Worm (Caenorhabditis elegans): Measurements from ENCODE around the gene flh-1.

Gene flh-1

DNA sequence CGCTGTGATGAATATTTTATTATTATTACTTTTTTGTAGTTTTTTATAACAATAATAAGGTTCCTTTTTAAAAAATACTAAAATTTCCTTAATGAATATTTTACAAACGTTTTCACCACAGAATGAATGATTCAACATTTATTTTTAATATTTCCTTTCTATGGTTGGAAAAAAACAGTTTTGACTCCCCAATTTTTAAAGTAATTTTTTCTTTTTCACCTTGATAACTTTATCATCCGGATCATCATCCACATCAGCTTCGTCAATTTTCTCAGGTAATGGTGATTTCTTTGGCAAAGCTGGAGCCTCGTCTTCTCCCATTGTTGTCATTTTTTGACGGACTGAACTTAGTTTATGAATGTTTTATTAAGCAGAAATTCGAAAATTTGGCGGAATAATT lies 20.4 kb downstream of the flh-1 start, which contains the start of gene rab-28:
Gene rab-28, minus strand, starts transcription at position 343 of the 400 bp plus-strand sequence.
- TF ChIP-seq efl-1 (GFP tag; optimal IDR thresholded peaks at IDR 0.05): no peak
- no peak for TF ChIP-seq lin-54 (GFP tag; optimal IDR thresholded peaks at IDR 0.05)
- no peak for TF ChIP-seq sdz-38 (tag; optimal IDR thresholded peaks at IDR 0.05)
- no peak for TF ChIP-seq Y53G8AR.9 (GFP tag; conservative IDR thresholded peaks at IDR 0.05)

DNA sequence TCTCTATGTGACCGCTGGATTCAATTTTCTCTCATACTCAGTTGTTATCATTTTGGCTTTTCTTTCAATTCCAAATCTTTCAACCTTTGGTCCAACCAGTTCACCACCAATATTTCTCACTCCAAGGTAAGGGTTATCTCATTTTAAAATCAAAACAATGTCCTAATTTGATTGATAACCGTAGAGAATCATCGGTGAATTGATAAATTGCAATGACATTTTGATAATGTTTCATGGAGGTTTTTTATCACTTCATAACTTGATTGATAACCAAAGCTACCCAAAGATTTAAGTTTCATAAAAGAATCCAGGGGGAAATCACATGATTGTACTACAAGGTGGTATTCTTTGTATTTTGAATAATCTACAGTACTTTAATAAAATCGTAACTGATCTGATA lies 24.9 kb downstream of the flh-1 start:
- no peak for TF ChIP-seq tlf-1 (GFP tag; optimal IDR thresholded peaks at IDR 0.05)

DNA sequence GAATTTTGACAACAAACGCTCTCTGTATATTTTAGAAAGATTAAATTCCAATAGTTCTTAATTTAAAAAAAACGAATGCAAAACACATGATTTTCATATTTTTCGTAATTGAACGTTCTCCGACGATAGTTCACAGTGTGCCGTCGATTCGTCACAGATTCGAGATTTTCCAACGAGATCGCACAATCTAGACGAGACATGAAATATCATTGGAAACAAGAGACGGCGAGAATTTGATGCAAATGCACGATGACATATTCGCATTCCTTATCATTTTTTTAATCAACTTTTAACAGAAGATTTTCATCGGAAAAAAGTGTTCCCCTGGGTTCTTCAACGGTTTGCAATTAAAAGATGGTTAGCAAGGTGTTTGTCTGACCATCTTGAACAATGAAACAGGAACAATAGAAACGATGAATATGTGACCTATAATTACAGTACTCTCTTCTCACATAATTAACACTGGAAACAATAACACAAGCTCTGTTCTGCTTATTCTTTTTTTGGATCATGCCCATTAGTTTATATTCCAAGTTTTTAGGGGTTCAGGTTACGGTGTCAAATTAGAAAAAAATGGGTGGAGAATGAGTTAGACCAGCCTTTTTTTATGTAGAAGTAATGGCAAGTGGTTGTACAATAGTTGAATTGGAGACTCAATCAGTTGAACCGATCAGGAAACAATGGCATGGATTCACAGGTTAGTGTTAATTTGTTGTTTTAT lies 31.5 kb downstream of the flh-1 start, which contains the start of gene Y11D7A.3:
Gene Y11D7A.3, plus strand, starts transcription at position 671 of the 721 bp plus-strand sequence.
- no peak for TF ChIP-seq hlh-12 (tag; optimal IDR thresholded peaks at IDR 0.05)
- TF ChIP-seq egl-18 (GFP tag; IDR thresholded peaks at IDR 0.05): no peak
- TF ChIP-seq ZK185.1 (tag; optimal IDR thresholded peaks at IDR 0.05; ENCODE audit: poor library complexity, severe bottlenecking): no peak

DNA sequence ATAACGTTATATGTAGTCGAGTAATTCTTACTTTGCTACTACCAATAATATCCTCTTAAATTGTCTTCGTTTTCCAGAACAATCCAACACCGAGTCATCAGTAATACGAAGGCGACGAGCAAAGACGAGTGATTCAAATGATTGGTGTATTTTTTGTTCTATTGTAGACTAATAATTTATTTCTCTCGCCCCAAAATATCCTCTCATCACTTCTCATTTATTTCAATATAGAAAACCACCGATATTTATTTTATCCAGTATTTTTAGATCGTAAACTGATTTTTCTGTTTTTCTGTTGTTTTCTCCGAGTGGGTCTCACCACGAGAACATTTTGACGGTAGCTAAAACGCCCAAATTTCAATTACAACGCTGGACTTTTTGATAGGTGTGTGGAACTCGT lies 36.4 kb downstream of the flh-1 start:
- TF ChIP-seq nhr-179 (tag; optimal IDR thresholded peaks at IDR 0.05): no peak
- TF ChIP-seq lag-1 (GFP tag; IDR thresholded peaks at IDR 0.05): no peak
- TF ChIP-seq F55B11.4 (tag; optimal IDR thresholded peaks at IDR 0.05; ENCODE audit: borderline replicate concordance, insufficient read depth): no peak
- TF ChIP-seq K11D2.4 (GFP tag; IDR thresholded peaks at IDR 0.05): no peak
- TF ChIP-seq madf-10 (tag; optimal IDR thresholded peaks at IDR 0.05): no peak
- TF ChIP-seq madf-3 (GFP tag; IDR thresholded peaks at IDR 0.05): no peak
- no peak for TF ChIP-seq hmg-1.2 (GFP tag; IDR thresholded peaks at IDR 0.05)
- TF ChIP-seq aptf-3 (GFP tag; IDR thresholded peaks at IDR 0.05): no peak
- no peak for TF ChIP-seq tlf-1 (GFP tag; optimal IDR thresholded peaks at IDR 0.05)
- no peak for TF ChIP-seq akir-1 (GFP tag; optimal IDR thresholded peaks at IDR 0.05)
- TF ChIP-seq die-1 (tag; optimal IDR thresholded peaks at IDR 0.05): no peak
- TF ChIP-seq let-607 (tag; optimal IDR thresholded peaks at IDR 0.05): no peak
- no peak for TF ChIP-seq unc-62 (GFP tag; optimal IDR thresholded peaks at IDR 0.05)
- no peak for TF ChIP-seq ztf-6 (GFP tag; IDR thresholded peaks at IDR 0.05)
- no peak for TF ChIP-seq hrde-1 (tag; optimal IDR thresholded peaks at IDR 0.05; ENCODE audit: borderline replicate concordance)
- TF ChIP-seq ekl-4 (GFP tag; IDR thresholded peaks at IDR 0.05): no peak
- no peak for TF ChIP-seq F57C9.4 (tag; optimal IDR thresholded peaks at IDR 0.05)
- TF ChIP-seq nfya-2 (GFP tag; IDR thresholded peaks at IDR 0.05): no peak
- no peak for TF ChIP-seq ceh-27 (GFP tag; optimal IDR thresholded peaks at IDR 0.05)
- no peak for TF ChIP-seq T07F8.4 (tag; optimal IDR thresholded peaks at IDR 0.05)

DNA sequence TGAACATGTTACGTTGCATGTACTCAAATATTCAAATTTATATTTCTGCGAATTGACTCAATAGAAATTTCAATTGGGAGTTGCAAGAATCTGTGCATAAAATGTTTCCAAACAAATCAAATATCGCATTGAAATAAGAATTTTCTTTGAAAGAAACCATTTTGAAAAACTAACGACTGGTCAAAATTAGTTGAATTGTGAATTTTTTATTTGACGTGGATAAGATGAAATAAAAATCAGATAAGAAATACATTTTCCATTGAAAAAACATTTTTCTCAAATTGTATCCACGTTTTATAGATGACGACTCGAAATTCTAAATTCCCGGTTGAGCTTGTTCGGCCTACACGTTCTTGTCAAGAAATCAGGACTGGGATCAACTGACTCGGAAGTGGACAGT lies 39.2 kb downstream of the flh-1 start, which contains the start of gene C46C2.3:
Gene C46C2.3, plus strand, starts transcription at position 301 of the 400 bp plus-strand sequence.
- no peak for TF ChIP-seq somi-1 (GFP tag; optimal IDR thresholded peaks at IDR 0.05)
- TF ChIP-seq B0019.2 (GFP tag; conservative IDR thresholded peaks at IDR 0.05): no peak
- no peak for TF ChIP-seq ceh-40 (GFP tag; IDR thresholded peaks at IDR 0.05)
- no peak for TF ChIP-seq him-1 (tag; optimal IDR thresholded peaks at IDR 0.05)
- no peak for TF ChIP-seq aptf-3 (GFP tag; IDR thresholded peaks at IDR 0.05)
- TF ChIP-seq B0261.1 (tag; optimal IDR thresholded peaks at IDR 0.05): no peak
- no peak for TF ChIP-seq hmg-20 (GFP tag; IDR thresholded peaks at IDR 0.05)
- TF ChIP-seq repo-1 (tag; optimal IDR thresholded peaks at IDR 0.05): no peak
- TF ChIP-seq let-607 (tag; optimal IDR thresholded peaks at IDR 0.05): no peak
